Worm (Caenorhabditis elegans) whole organism, early embryonic: Measurements from ENCODE around the gene F54D12.9.

ENCODE experiments used
- B0310.2 ChIP-seq: sonication (generic microtip); optimal IDR thresholded peaks from 2 replicates; lab custom pipeline; 2016; ENCODE audit warnings: mild to moderate bottlenecking, missing genetic modification characterization, missing compliant biosample characterization
- F13C5.2 ChIP-seq: sonication (generic microtip); optimal IDR thresholded peaks from 2 replicates; lab custom pipeline; 2017; ENCODE audit warnings: mild to moderate bottlenecking, missing genetic modification characterization, inconsistent platforms, missing compliant biosample characterization
- aly-1 ChIP-seq: sonication (generic microtip); optimal IDR thresholded peaks from 2 replicates; lab custom pipeline; 2016; ENCODE audit warnings: missing genetic modification characterization, missing compliant biosample characterization
- ama-1 ChIP-seq: fragments of 150-350 bp; optimal IDR thresholded peaks from 2 replicates; lab custom pipeline; 2014
- ceh-13 ChIP-seq: fragments of 200-800 bp; sonication (Bioruptor generic); optimal IDR thresholded peaks from 2 replicates; lab custom pipeline; 2018; ENCODE audit warnings: mild to moderate bottlenecking, missing genetic modification characterization, missing compliant biosample characterization
- ceh-36 ChIP-seq: sonication (generic microtip); optimal IDR thresholded peaks from 2 replicates; lab custom pipeline; 2016; ENCODE audit warnings: missing genetic modification characterization, inconsistent platforms, missing compliant biosample characterization
- ets-7 ChIP-seq: sonication (generic microtip); optimal IDR thresholded peaks from 2 replicates; lab custom pipeline; 2016; ENCODE audit warnings: missing genotype, missing genetic modification characterization, missing compliant biosample characterization
- flt-1 ChIP-seq: fragments of 200-800 bp; sonication (Bioruptor generic); IDR thresholded peaks from 2 replicates; pipeline ENCODE4 v1.3.6; 2022; ENCODE audit warnings: missing genetic modification characterization, missing compliant biosample characterization
- hmbx-1 ChIP-seq: sonication (generic microtip); optimal IDR thresholded peaks from 2 replicates; lab custom pipeline; 2016; ENCODE audit warnings: mild to moderate bottlenecking, missing genetic modification characterization, missing compliant biosample characterization
- hmg-4 ChIP-seq: fragments of 200-800 bp; sonication (Bioruptor generic); optimal IDR thresholded peaks from 2 replicates; lab custom pipeline; 2018; ENCODE audit warnings: mild to moderate bottlenecking, missing genetic modification characterization, missing compliant biosample characterization
- hnd-1 ChIP-seq: sonication (generic microtip); optimal IDR thresholded peaks from 2 replicates; lab custom pipeline; 2016; ENCODE audit warnings: missing genetic modification characterization, missing compliant biosample characterization
- pes-1 ChIP-seq: fragments of 200-800 bp; sonication (Bioruptor generic); IDR thresholded peaks from 2 replicates; pipeline ENCODE4 v1.3.6; 2022; ENCODE audit warnings: missing genetic modification reagents, missing genetic modification characterization, missing compliant biosample characterization
- scrt-1 ChIP-seq: fragments of 200-800 bp; sonication (Bioruptor generic); IDR thresholded peaks from 2 replicates; pipeline ENCODE4 v1.3.6; 2022; ENCODE audit warnings: missing genetic modification characterization, missing compliant biosample characterization
- sea-1 ChIP-seq: fragments of 200-800 bp; sonication (Bioruptor generic); conservative IDR thresholded peaks from 2 replicates; pipeline ENCODE4 v1.3.6; 2022; ENCODE audit warnings: missing genetic modification characterization, missing compliant biosample characterization
- tbx-11 ChIP-seq: fragments of 200-800 bp; sonication (Bioruptor generic); IDR thresholded peaks from 2 replicates; pipeline ENCODE4 v1.3.6; 2022; ENCODE audit warnings: missing genetic modification characterization, missing compliant biosample characterization
- tbx-37 ChIP-seq: fragments of 200-800 bp; sonication (Bioruptor generic); conservative IDR thresholded peaks from 2 replicates; pipeline ENCODE4 v1.3.6; 2022; ENCODE audit warnings: missing genetic modification reagents, missing genetic modification characterization, missing compliant biosample characterization
- tra-4 ChIP-seq: sonication (generic microtip); optimal IDR thresholded peaks from 2 replicates; lab custom pipeline; 2017; ENCODE audit warnings: missing genetic modification characterization, missing compliant biosample characterization

The F54D12.9 gene

ce11 chrII:1381618-1382017, at the start of gene F54D12.9:
F54D12.9 (minus strand) TSS chrII:1381718.
- TF ChIP-seq hnd-1 (tag; lab: Kevin White, UChicago) (no peak), ceh-36 (no peak), B0310.2 (tag; lab: Kevin White, UChicago) (no peak), scrt-1 (GFP tag; lab: Robert Waterston, UW) (no peak), sea-1 (GFP tag; lab: Robert Waterston, UW) (no peak), hmbx-1 (tag; lab: Kevin White, UChicago) (no peak)

- TF ChIP-seq F13C5.2 (tag; lab: Kevin White, UChicago): no peak
- TF ChIP-seq sea-1 (GFP tag; lab: Robert Waterston, UW): no peak
- TF ChIP-seq ceh-36: no peak
- TF ChIP-seq flt-1 (GFP tag; lab: Robert Waterston, UW): no peak
- no peak for TF ChIP-seq tbx-37 (GFP tag; lab: Robert Waterston, UW)
- TF ChIP-seq pes-1 (GFP tag; lab: Robert Waterston, UW): no peak
- no peak for TF ChIP-seq hmg-4 (GFP tag; lab: Kevin White, UChicago)
- no peak for TF ChIP-seq aly-1 (tag; lab: Kevin White, UChicago)
- TF ChIP-seq ama-1 (lab: Kevin White, UChicago): no peak
- TF ChIP-seq hmbx-1 (tag; lab: Kevin White, UChicago): no peak
- no peak for TF ChIP-seq ceh-13 (GFP tag; lab: Kevin White, UChicago)
- TF ChIP-seq tra-4 (tag; lab: Kevin White, UChicago): no peak
These were observed 42.1 kb upstream of the F54D12.9 start, which contains the start of gene Y51H7C.10 for ce11 chrII:1423660-1424059. Y51H7C.10 (minus strand) TSS chrII:1423760.

ce11 chrII:1420806-1421463, 39.4 kb upstream of the F54D12.9 start:
- TF ChIP-seq tbx-11 (no peak), sea-1 (GFP tag; lab: Robert Waterston, UW) (no peak), hnd-1 (tag; lab: Kevin White, UChicago) (no peak), scrt-1 (GFP tag; lab: Robert Waterston, UW) (no peak), tra-4 (tag; lab: Kevin White, UChicago) (no peak), pes-1 (GFP tag; lab: Robert Waterston, UW) (no peak), hmg-4 (GFP tag; lab: Kevin White, UChicago) (no peak), hmbx-1 (tag; lab: Kevin White, UChicago) (no peak), ceh-36 (no peak), tbx-37 (GFP tag; lab: Robert Waterston, UW) (no peak)

- no peak for TF ChIP-seq aly-1 (tag; lab: Kevin White, UChicago)
- no peak for TF ChIP-seq tbx-37 (GFP tag; lab: Robert Waterston, UW)
- TF ChIP-seq flt-1 (GFP tag; lab: Robert Waterston, UW): no peak
- no peak for TF ChIP-seq ceh-13 (GFP tag; lab: Kevin White, UChicago)
- TF ChIP-seq tbx-11: no peak
- no peak for TF ChIP-seq F13C5.2 (tag; lab: Kevin White, UChicago)
- TF ChIP-seq ceh-36: no peak
- TF ChIP-seq ets-7 (tag; lab: Kevin White, UChicago): no peak
- no peak for TF ChIP-seq pes-1 (GFP tag; lab: Robert Waterston, UW)
- no peak for TF ChIP-seq hmg-4 (GFP tag; lab: Kevin White, UChicago)
- TF ChIP-seq hnd-1 (tag; lab: Kevin White, UChicago): no peak
- no peak for TF ChIP-seq B0310.2 (tag; lab: Kevin White, UChicago)
- TF ChIP-seq tra-4 (tag; lab: Kevin White, UChicago): no peak
- no peak for TF ChIP-seq sea-1 (GFP tag; lab: Robert Waterston, UW)
These were observed 38.5 kb upstream of the F54D12.9 start for ce11 chrII:1419994-1420393.

- no peak for TF ChIP-seq B0310.2 (tag; lab: Kevin White, UChicago)
- no peak for TF ChIP-seq sea-1 (GFP tag; lab: Robert Waterston, UW)
- no peak for TF ChIP-seq F13C5.2 (tag; lab: Kevin White, UChicago)
These were observed 30.9 kb upstream of the F54D12.9 start, which contains the start of gene alkb-1 for ce11 chrII:1412359-1412907. alkb-1 (plus strand) TSS chrII:1412409.

ce11 chrII:1411372-1411771, 29.9 kb upstream of the F54D12.9 start, which contains the start of gene Y51H7C.9:
Y51H7C.9 (minus strand) TSS chrII:1411472.
- no peak for TF ChIP-seq hmbx-1 (tag; lab: Kevin White, UChicago)
- no peak for TF ChIP-seq ama-1 (lab: Kevin White, UChicago)
- TF ChIP-seq tra-4 (tag; lab: Kevin White, UChicago): no peak
- no peak for TF ChIP-seq tbx-11
- TF ChIP-seq flt-1 (GFP tag; lab: Robert Waterston, UW): no peak
- no peak for TF ChIP-seq tbx-37 (GFP tag; lab: Robert Waterston, UW)

- TF ChIP-seq scrt-1 (GFP tag; lab: Robert Waterston, UW) (no peak), hnd-1 (tag; lab: Kevin White, UChicago) (no peak), aly-1 (tag; lab: Kevin White, UChicago) (no peak), flt-1 (GFP tag; lab: Robert Waterston, UW) (no peak), sea-1 (GFP tag; lab: Robert Waterston, UW) (no peak), B0310.2 (tag; lab: Kevin White, UChicago) (no peak), tbx-37 (GFP tag; lab: Robert Waterston, UW) (no peak), ets-7 (tag; lab: Kevin White, UChicago) (no peak), hmg-4 (GFP tag; lab: Kevin White, UChicago) (no peak), tra-4 (tag; lab: Kevin White, UChicago) (no peak), ceh-36 (no peak), pes-1 (GFP tag; lab: Robert Waterston, UW) (no peak), hmbx-1 (tag; lab: Kevin White, UChicago) (no peak), ceh-13 (GFP tag; lab: Kevin White, UChicago) (no peak), F13C5.2 (tag; lab: Kevin White, UChicago) (no peak), ama-1 (lab: Kevin White, UChicago) (no peak), tbx-11 (no peak)
These were observed 21.5 kb upstream of the F54D12.9 start, which contains the start of the genes Y51H7C.41 and cogc-4 for ce11 chrII:1403056-1403455. Y51H7C.41 (plus strand) TSS chrII:1403321. cogc-4 (plus strand) TSS chrII:1403441.
